Fruit fly (Drosophila melanogaster) S2 (cell line): ENCODE measurements around the gene GATAd.

ENCODE experiments used
- CG8478 ChIP-seq: fragments of >200 bp; optimal IDR thresholded peaks from 2 replicates; lab custom pipeline; 2018
- CTCF ChIP-seq, 2 experiments: fragments of >200 bp; optimal IDR thresholded peaks; 2 replicates each; lab custom pipeline; 2018

- no peak for TF ChIP-seq CG8478 (lab: Kevin White, UChicago)
- TF ChIP-seq CTCF (optimal IDR thresholded peaks at IDR 0.05; lab: Kevin White, UChicago) = peak; percentile 19 to 40
Observed at dm6 chr2L:10298306-10298705, 35.2 kb upstream of the GATAd start.
